Worm (Caenorhabditis elegans): ENCODE data around the gene Y47G7B.2.

DNA sequence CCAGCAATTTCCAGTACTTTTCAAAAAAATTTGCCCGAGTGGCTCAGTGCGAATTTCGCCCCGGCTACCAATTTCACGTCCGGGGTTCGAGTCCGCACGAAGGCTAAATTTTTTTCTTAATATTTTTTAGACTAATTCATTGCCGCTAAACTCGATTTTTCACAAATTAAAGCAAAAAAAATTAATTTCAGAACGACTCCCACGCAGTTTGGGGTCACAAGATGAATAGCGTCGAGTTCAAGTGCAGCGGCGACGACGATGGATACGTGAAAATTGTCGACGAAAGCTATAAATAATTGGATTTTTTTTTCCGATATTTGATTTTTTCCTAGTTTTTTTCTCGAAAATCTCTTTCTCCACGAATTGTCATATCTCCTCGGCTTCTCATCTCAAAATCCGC is 43.5 kb upstream of the Y47G7B.2 start:
- TF ChIP-seq nhr-12 (tag; optimal IDR thresholded peaks at IDR 0.05) = no peak
- TF ChIP-seq pqm-1 (tag; optimal IDR thresholded peaks at IDR 0.05) = no peak
- no peak for TF ChIP-seq nhr-77 (tag; optimal IDR thresholded peaks at IDR 0.05)
- no peak for TF ChIP-seq elt-3 (tag; optimal IDR thresholded peaks at IDR 0.05)
- TF ChIP-seq swsn-7 (tag; optimal IDR thresholded peaks at IDR 0.05) = no peak
- TF ChIP-seq egl-27 (tag; optimal IDR thresholded peaks at IDR 0.05) = no peak
- TF ChIP-seq blmp-1 (tag; optimal IDR thresholded peaks at IDR 0.05) = no peak
- no peak for TF ChIP-seq nhr-71 (tag; optimal IDR thresholded peaks at IDR 0.05)
- TF ChIP-seq skn-1 (tag; optimal IDR thresholded peaks at IDR 0.05) = no peak
- no peak for TF ChIP-seq fos-1 (tag; optimal IDR thresholded peaks at IDR 0.05)
- TF ChIP-seq C34B4.2 (tag; optimal IDR thresholded peaks at IDR 0.05) = no peak
- no peak for TF ChIP-seq ama-1 (optimal IDR thresholded peaks at IDR 0.05)
